Worm (Caenorhabditis elegans): ENCODE data around the gene Y43F8B.25.

- TF ChIP-seq C38D4.7 (GFP tag; optimal IDR thresholded peaks at IDR 0.05) (no peak), ceh-31 (tag; optimal IDR thresholded peaks at IDR 0.05) (no peak), Y22D7AL.16 (tag; optimal IDR thresholded peaks at IDR 0.05) (no peak), eyg-1 (tag; optimal IDR thresholded peaks at IDR 0.05) (no peak)
Observed at ce11 chrV:19484507-19484906, 21.8 kb downstream of the Y43F8B.25 start, which contains the start of gene Y43F8B.17.

Data from whole organism, late embryonic.